Fruit fly (Drosophila melanogaster): ENCODE measurements around the gene abd-A.

The abd-A gene

dm6 chr3R:16811781-16812207 is 18.1 kb downstream of the abd-A start (continued):
- TF ChIP-seq CG2875 (GFP tag; optimal IDR thresholded peaks at IDR 0.05) (no peak), CG6765 (GFP tag; optimal IDR thresholded peaks at IDR 0.05) (no peak), CG9609 (GFP tag; optimal IDR thresholded peaks at IDR 0.05) (no peak), CG12104 (GFP tag; optimal IDR thresholded peaks at IDR 0.05) (no peak), CG14050 (GFP tag; IDR thresholded peaks at IDR 0.05) (no peak), TFAM (GFP tag; optimal IDR thresholded peaks at IDR 0.05) (no peak), tx (GFP tag; optimal IDR thresholded peaks at IDR 0.05) (no peak), Rx (GFP tag; IDR thresholded peaks at IDR 0.05) (no peak), Antp (GFP tag; optimal IDR thresholded peaks at IDR 0.05) (peak; percentile 2), cas (GFP tag; IDR thresholded peaks at IDR 0.05) (no peak), bbx (GFP tag; IDR thresholded peaks at IDR 0.05; ENCODE audit: partially characterized antibody) (peak; percentile 65), bigmax (GFP tag; optimal IDR thresholded peaks at IDR 0.05) (no peak), mam (GFP tag; optimal IDR thresholded peaks at IDR 0.05) (no peak), CG12769 (tag; optimal IDR thresholded peaks at IDR 0.05) (no peak), abd-A (tag; optimal IDR thresholded peaks at IDR 0.05) (peak; percentile 100), zen2 (GFP tag; IDR thresholded peaks at IDR 0.05; ENCODE audit: partially characterized antibody) (peak; percentile 50; the same call in 1 of the 3 replicates), HLH3B (GFP tag; IDR thresholded peaks at IDR 0.05) (no peak), CG7271 (tag; optimal IDR thresholded peaks at IDR 0.05) (peak; percentile 12), CG6791 (GFP tag; IDR thresholded peaks at IDR 0.05; ENCODE audit: partially characterized antibody) (peak; percentile 52; the same call in 2 of the 3 replicates), CG10321 (GFP tag; IDR thresholded peaks at IDR 0.05) (peak; percentile 95), repo (GFP tag; optimal IDR thresholded peaks at IDR 0.05) (no peak), CG32767 (GFP tag; IDR thresholded peaks at IDR 0.05) (peak; percentile 95), Hr51 (GFP tag; optimal IDR thresholded peaks at IDR 0.05) (peak in 1 of 2 experiments; percentile 4), CG12155 (GFP tag; optimal IDR thresholded peaks at IDR 0.05) (no peak), kni (GFP tag; optimal IDR thresholded peaks at IDR 0.05) (peak; percentile 95), gt (GFP tag; IDR thresholded peaks at IDR 0.05) (no peak), CG2129 (GFP tag; IDR thresholded peaks at IDR 0.05; ENCODE audit: partially characterized antibody) (no peak), Nf-YA (GFP tag; IDR thresholded peaks at IDR 0.05) (peak; percentile 41; the same call in 1 of the 2 replicates), CG4730 (GFP tag; IDR thresholded peaks at IDR 0.05) (no peak), HmgD (GFP tag; optimal IDR thresholded peaks at IDR 0.05) (peak; percentile 44), disco-r (GFP tag; optimal IDR thresholded peaks at IDR 0.05) (no peak), nmo (GFP tag; optimal IDR thresholded peaks at IDR 0.05) (peak; percentile 69), Adf1 (GFP tag; IDR thresholded peaks at IDR 0.05) (peak; percentile 72), sd (tag; optimal IDR thresholded peaks at IDR 0.05) (peak; percentile 99), lola (GFP tag; optimal IDR thresholded peaks at IDR 0.05) (no peak), toy (GFP tag; IDR thresholded peaks at IDR 0.05) (no peak), gsb-n (tag; optimal IDR thresholded peaks at IDR 0.05) (peak; percentile 50), lab (GFP tag; optimal IDR thresholded peaks at IDR 0.05) (no peak), gcm (GFP tag; optimal IDR thresholded peaks at IDR 0.05) (peak; percentile 1), Gsc (GFP tag; IDR thresholded peaks at IDR 0.05) (no peak), CG17829 (tag; optimal IDR thresholded peaks at IDR 0.05) (peak; percentile 62), chm (GFP tag; IDR thresholded peaks at IDR 0.05) (peak; percentile 68; the same call in 1 of the 2 replicates), crp (GFP tag; optimal IDR thresholded peaks at IDR 0.05) (no peak), mirr (GFP tag; optimal IDR thresholded peaks at IDR 0.05) (peak; percentile 18), crol (GFP tag; IDR thresholded peaks at IDR 0.05) (peak; percentile 65), zen (tag; optimal IDR thresholded peaks at IDR 0.05) (peak; percentile 70), Drgx (GFP tag; IDR thresholded peaks at IDR 0.05) (no peak), Hand (GFP tag; optimal IDR thresholded peaks at IDR 0.05) (no peak), H15 (GFP tag; IDR thresholded peaks at IDR 0.05) (0 out of 3 replicates have a peak, but pooled peaks have one; percentile 17), CG6813 (GFP tag; optimal IDR thresholded peaks at IDR 0.05) (no peak)
